Fruit fly (Drosophila melanogaster): ENCODE measurements around the gene CG33493.

Gene CG33493

DNA sequence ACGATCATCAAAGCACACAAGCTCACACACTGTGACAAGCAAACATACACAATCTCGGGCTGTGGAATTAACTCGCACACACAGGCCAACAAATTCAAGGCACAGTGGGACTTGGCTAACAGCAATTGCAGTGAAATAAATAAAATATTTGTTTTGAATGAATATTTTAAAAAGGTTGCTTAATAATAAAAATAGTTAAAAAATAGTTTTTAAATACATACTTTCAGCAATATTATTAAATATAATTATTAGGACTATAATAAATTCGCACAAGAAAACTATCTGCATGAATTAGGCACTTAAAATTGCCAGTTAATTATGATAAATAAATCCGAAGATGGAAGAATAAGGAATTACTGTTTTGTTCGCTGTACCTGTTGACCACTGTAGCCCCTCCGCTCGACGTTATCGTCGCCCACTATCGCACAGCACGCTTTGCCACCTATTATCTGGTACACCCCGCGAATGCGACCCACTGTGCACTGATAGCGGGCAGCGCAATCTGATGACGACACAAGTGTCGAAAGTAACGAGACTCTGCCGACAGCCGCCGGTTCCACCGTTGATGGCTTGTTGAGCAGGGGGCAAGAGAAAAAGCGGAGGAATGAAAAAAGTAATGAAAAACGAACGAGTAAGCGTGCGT, 10.1 kb downstream of the CG33493 start (continued):
- TF ChIP-seq lilli (GFP tag; optimal IDR thresholded peaks at IDR 0.05) (peak; percentile 95), gsb (GFP tag; IDR thresholded peaks at IDR 0.05) (peak; percentile 95), tx (GFP tag; optimal IDR thresholded peaks at IDR 0.05) (peak; percentile 75), CG3995 (GFP tag; optimal IDR thresholded peaks at IDR 0.05) (peak; percentile 78), CG13894 (tag; optimal IDR thresholded peaks at IDR 0.05) (peak; percentile 94), pnt (GFP tag; optimal IDR thresholded peaks at IDR 0.05) (peak; percentile 48), en (GFP tag; optimal IDR thresholded peaks at IDR 0.05) (peak; percentile 56), schlank (tag; optimal IDR thresholded peaks at IDR 0.05) (peak; percentile 84), CG18262 (tag; optimal IDR thresholded peaks at IDR 0.05) (peak; percentile 99), Nf-YA (GFP tag; IDR thresholded peaks at IDR 0.05) (peak; percentile 94), sd (tag; optimal IDR thresholded peaks at IDR 0.05) (peak; percentile 96), CG10565 (GFP tag; optimal IDR thresholded peaks at IDR 0.05) (peak; percentile 88), Lpt (GFP tag; optimal IDR thresholded peaks at IDR 0.05) (no peak), pros (GFP tag; optimal IDR thresholded peaks at IDR 0.05) (peak; percentile 43), NFAT (GFP tag; IDR thresholded peaks at IDR 0.05) (peak; percentile 86), gt (GFP tag; IDR thresholded peaks at IDR 0.05) (peak; percentile 85), lmd (GFP tag; IDR thresholded peaks at IDR 0.05) (peak; percentile 99), Myb (GFP tag; optimal IDR thresholded peaks at IDR 0.05) (peak; percentile 50), CG16779 (GFP tag; IDR thresholded peaks at IDR 0.05) (peak; percentile 71), CG10979 (tag; optimal IDR thresholded peaks at IDR 0.05) (peak; percentile 99), emc (GFP tag; optimal IDR thresholded peaks at IDR 0.05) (peak; percentile 71), psq (GFP tag; optimal IDR thresholded peaks at IDR 0.05) (peak; percentile 90), fu2 (GFP tag; optimal IDR thresholded peaks at IDR 0.05) (peak; percentile 76), CG14667 (GFP tag; IDR thresholded peaks at IDR 0.05) (peak; percentile 94), Spps (tag; optimal IDR thresholded peaks at IDR 0.05) (peak; percentile 89), CG15269 (tag; optimal IDR thresholded peaks at IDR 0.05) (peak; percentile 99), ro (GFP tag; IDR thresholded peaks at IDR 0.05) (peak; percentile 92), ac (GFP tag; optimal IDR thresholded peaks at IDR 0.05) (peak; percentile 83), fd102C (GFP tag; optimal IDR thresholded peaks at IDR 0.05) (no peak), gro (GFP tag; optimal IDR thresholded peaks at IDR 0.05) (peak; percentile 37), dimm (GFP tag; IDR thresholded peaks at IDR 0.05) (peak; percentile 91), Dbx (GFP tag; IDR thresholded peaks at IDR 0.05) (peak; percentile 97), CG6854 (GFP tag; optimal IDR thresholded peaks at IDR 0.05) (peak; percentile 98), prd (optimal IDR thresholded peaks at IDR 0.05) (no peak), prd (GFP tag; IDR thresholded peaks at IDR 0.05) (peak; percentile 97), CG33213 (GFP tag; optimal IDR thresholded peaks at IDR 0.05) (peak; percentile 63), z (GFP tag; IDR thresholded peaks at IDR 0.05) (no peak), fd64A (GFP tag; optimal IDR thresholded peaks at IDR 0.05) (peak; percentile 92), gfzf (GFP tag; optimal IDR thresholded peaks at IDR 0.05) (no peak), CG15696 (tag; optimal IDR thresholded peaks at IDR 0.05) (peak; percentile 92), Ets97D (GFP tag; optimal IDR thresholded peaks at IDR 0.05) (peak; percentile 35), BEAF-32 (GFP tag; optimal IDR thresholded peaks at IDR 0.05) (peak; percentile 37), CG18599 (GFP tag; optimal IDR thresholded peaks at IDR 0.05) (peak; percentile 99), CkIIα-i1 (GFP tag; IDR thresholded peaks at IDR 0.05) (peak; percentile 80), dmrt11E (tag; optimal IDR thresholded peaks at IDR 0.05) (peak; percentile 96), sob (GFP tag; IDR thresholded peaks at IDR 0.05) (peak; percentile 97), CG11093 (GFP tag; IDR thresholded peaks at IDR 0.05) (peak; percentile 98), CG16813 (GFP tag; IDR thresholded peaks at IDR 0.05; ENCODE audit: partially characterized antibody) (0 out of 3 replicates have a peak, but pooled peaks have one; percentile 44), otp (GFP tag; IDR thresholded peaks at IDR 0.05) (peak; percentile 94), Mad (GFP tag; optimal IDR thresholded peaks at IDR 0.05) (peak; percentile 94), CG12659 (GFP tag; optimal IDR thresholded peaks at IDR 0.05) (peak; percentile 99)

All from whole organism, embryonic.